Worm (Caenorhabditis elegans): ENCODE measurements around the gene cht-5.
A peak's percentile ranks its signal among the peaks of the same experiment; 100 is the strongest.

The cht-5 gene

DNA sequence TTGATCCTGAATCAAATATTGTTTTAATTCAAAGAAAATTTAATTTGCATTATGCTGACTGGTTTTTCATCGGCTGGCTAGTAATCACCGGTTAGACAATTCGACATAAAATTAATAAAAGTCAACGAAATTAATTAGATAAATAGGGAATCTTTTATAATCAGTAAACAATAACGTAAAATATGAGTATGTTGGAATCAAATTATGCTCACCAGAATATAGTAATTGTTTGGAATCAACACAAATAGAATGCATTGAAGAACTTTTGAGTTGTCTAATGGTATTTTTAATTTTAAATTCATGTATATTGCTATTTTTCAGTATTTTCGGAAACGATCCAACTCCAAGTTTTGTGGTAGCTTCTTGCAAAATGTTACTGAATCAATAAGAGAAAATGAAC, 9.0 kb upstream of the cht-5 start, which contains the start of gene C08B6.2:
Gene C08B6.2 (plus strand): TSS at position 301 of the 400 bp plus-strand sequence.
- TF ChIP-seq aly-2 (tag; optimal IDR thresholded peaks at IDR 0.05): no peak
- no peak for TF ChIP-seq jun-1 (tag; optimal IDR thresholded peaks at IDR 0.05)
- no peak for TF ChIP-seq fkh-10 (GFP tag; optimal IDR thresholded peaks at IDR 0.05)
- TF ChIP-seq nhr-23 (tag; optimal IDR thresholded peaks at IDR 0.05): no peak
- TF ChIP-seq ceh-16 (tag; optimal IDR thresholded peaks at IDR 0.05): no peak
- no peak for TF ChIP-seq daf-12 (tag; optimal IDR thresholded peaks at IDR 0.05)
- no peak for TF ChIP-seq lin-15B (tag; optimal IDR thresholded peaks at IDR 0.05)
- TF ChIP-seq zag-1 (tag; optimal IDR thresholded peaks at IDR 0.05): no peak
- TF ChIP-seq skn-1 (tag; optimal IDR thresholded peaks at IDR 0.05): no peak
- TF ChIP-seq hmg-11 (tag; optimal IDR thresholded peaks at IDR 0.05): no peak
- no peak for TF ChIP-seq elt-3 (tag; optimal IDR thresholded peaks at IDR 0.05)
- TF ChIP-seq unc-62 (GFP tag; optimal IDR thresholded peaks at IDR 0.05): no peak
- TF ChIP-seq sea-2 (GFP tag; optimal IDR thresholded peaks at IDR 0.05): no peak
- no peak for TF ChIP-seq nhr-28 (tag; optimal IDR thresholded peaks at IDR 0.05)
- no peak for TF ChIP-seq nhr-12 (tag; optimal IDR thresholded peaks at IDR 0.05)
- no peak for TF ChIP-seq lin-39 (tag; optimal IDR thresholded peaks at IDR 0.05)
- TF ChIP-seq unc-39 (tag; optimal IDR thresholded peaks at IDR 0.05): no peak
- no peak for TF ChIP-seq lsy-12 (tag; optimal IDR thresholded peaks at IDR 0.05)

DNA sequence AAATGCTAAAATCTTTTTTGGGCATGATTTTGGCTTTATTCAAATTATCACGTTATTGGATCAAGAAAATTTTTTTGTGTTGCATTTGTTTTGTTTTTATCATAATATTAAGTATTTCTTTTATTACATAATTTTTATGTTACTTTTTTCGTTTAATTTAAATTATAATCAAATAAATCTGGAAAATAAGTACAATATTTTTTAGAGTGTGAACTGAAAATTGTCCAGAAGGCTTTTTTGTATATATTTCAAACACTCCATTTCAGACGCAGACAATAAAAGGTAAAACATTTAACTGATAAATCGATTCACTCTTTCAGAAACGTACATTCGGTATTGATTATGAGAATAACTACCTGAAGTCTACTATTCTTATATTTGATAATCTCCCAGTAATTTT, 7.1 kb upstream of the cht-5 start, which contains the start of gene C08B6.11:
Gene C08B6.11 (plus strand): TSS at position 301 of the 400 bp plus-strand sequence.
- TF ChIP-seq ceh-28 (tag; optimal IDR thresholded peaks at IDR 0.05) (no peak), aly-2 (tag; optimal IDR thresholded peaks at IDR 0.05) (no peak)

DNA sequence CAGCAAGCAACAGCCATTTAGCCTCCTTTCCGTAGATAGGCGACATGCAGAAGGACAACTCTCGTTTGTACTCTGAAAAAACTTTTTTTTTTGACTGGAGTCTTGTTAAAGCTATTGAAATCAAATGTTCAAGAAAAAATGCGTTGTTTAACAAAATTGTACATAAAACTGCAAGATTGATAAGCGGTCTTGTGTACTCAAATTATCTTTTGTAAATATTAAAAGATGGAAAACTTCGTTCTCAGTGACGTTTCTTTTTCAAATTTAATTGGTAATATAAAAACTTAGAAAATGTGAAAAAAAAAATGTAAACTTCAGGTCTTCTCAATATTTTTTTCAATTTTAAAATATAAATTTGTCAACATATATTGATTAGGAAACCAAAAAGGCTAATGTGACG, 3.3 kb upstream of the cht-5 start:
- TF ChIP-seq mml-1 (tag; optimal IDR thresholded peaks at IDR 0.05) (no peak), pha-4 (tag; optimal IDR thresholded peaks at IDR 0.05) (peak; percentile 63), nhr-28 (tag; optimal IDR thresholded peaks at IDR 0.05) (no peak), elt-2 (tag; optimal IDR thresholded peaks at IDR 0.05) (peak; percentile 42), nhr-23 (tag; optimal IDR thresholded peaks at IDR 0.05) (no peak), pqm-1 (tag; optimal IDR thresholded peaks at IDR 0.05) (peak; percentile 5), elt-1 (tag; optimal IDR thresholded peaks at IDR 0.05) (no peak), ztf-4 (tag; optimal IDR thresholded peaks at IDR 0.05) (no peak)

DNA sequence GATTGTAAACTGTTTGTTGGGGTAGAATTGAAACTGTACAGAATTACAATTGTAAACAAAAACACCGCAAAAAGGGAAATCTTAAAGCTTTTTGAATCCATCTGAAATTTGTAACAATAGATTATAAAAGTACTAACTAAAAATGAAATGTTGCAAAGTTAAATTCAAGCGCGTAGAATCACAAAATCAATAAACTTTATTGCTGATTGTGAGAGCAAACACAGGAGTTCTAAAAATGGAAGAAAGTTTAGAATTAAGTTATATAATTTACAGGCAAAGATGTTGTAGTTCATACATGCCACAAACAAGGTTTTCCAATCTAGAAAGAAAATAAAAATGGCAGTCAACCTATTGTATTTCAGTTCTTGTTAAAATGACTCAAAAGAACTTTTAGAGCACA, 2.2 kb upstream of the cht-5 start, which contains the start of gene C08B6.3:
Gene C08B6.3 (minus strand): TSS at position 101 of the 400 bp plus-strand sequence.
- TF ChIP-seq fos-1 (tag; optimal IDR thresholded peaks at IDR 0.05): no peak
- no peak for TF ChIP-seq lin-15B (tag; optimal IDR thresholded peaks at IDR 0.05)
- no peak for TF ChIP-seq elt-1 (tag; optimal IDR thresholded peaks at IDR 0.05)
- TF ChIP-seq ceh-28 (tag; optimal IDR thresholded peaks at IDR 0.05): no peak
- no peak for TF ChIP-seq skn-1 (tag; optimal IDR thresholded peaks at IDR 0.05)
- no peak for TF ChIP-seq ceh-9 (tag; optimal IDR thresholded peaks at IDR 0.05)
- no peak for TF ChIP-seq nhr-237 (tag; optimal IDR thresholded peaks at IDR 0.05)
- TF ChIP-seq fkh-2 (tag; optimal IDR thresholded peaks at IDR 0.05): no peak
- no peak for TF ChIP-seq ztf-11 (tag; optimal IDR thresholded peaks at IDR 0.05)
- no peak for TF ChIP-seq ztf-4 (tag; optimal IDR thresholded peaks at IDR 0.05)
- TF ChIP-seq hmg-11 (tag; optimal IDR thresholded peaks at IDR 0.05): no peak
- TF ChIP-seq mml-1 (tag; optimal IDR thresholded peaks at IDR 0.05): no peak
- no peak for TF ChIP-seq pqm-1 (tag; optimal IDR thresholded peaks at IDR 0.05)
- TF ChIP-seq R02D3.7 (tag; optimal IDR thresholded peaks at IDR 0.05): no peak
- no peak for TF ChIP-seq jun-1 (tag; optimal IDR thresholded peaks at IDR 0.05)

DNA sequence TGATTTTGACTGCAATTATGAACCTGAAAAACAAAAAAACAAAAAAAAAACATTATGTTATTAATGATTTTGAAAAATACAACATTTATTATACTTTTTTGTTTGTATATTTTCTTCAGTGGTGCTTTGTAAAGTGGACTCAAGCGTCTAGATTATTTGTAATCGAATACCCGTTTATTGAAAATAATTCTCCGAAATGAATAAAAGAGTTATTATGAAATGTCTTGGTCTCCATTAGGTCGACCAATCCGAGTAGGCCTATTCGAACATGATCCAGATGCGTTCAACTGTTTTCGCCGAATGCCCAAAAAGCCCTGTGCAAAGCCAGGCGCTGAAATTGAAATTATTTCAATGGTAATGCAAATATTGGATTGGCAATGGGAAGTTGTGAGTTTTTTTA, 3.0 kb downstream of the cht-5 start, which contains the start of gene C08B6.5:
Gene C08B6.5 (plus strand): TSS at position 301 of the 400 bp plus-strand sequence.
- TF ChIP-seq elt-2 (tag; optimal IDR thresholded peaks at IDR 0.05) (no peak), elt-1 (tag; optimal IDR thresholded peaks at IDR 0.05) (no peak), egl-5 (tag; optimal IDR thresholded peaks at IDR 0.05) (no peak), daf-12 (tag; optimal IDR thresholded peaks at IDR 0.05) (no peak), pqm-1 (tag; optimal IDR thresholded peaks at IDR 0.05) (no peak), nhr-237 (tag; optimal IDR thresholded peaks at IDR 0.05) (no peak), unc-39 (tag; optimal IDR thresholded peaks at IDR 0.05) (no peak), jun-1 (tag; optimal IDR thresholded peaks at IDR 0.05) (no peak), skn-1 (tag; optimal IDR thresholded peaks at IDR 0.05) (no peak), nhr-28 (tag; optimal IDR thresholded peaks at IDR 0.05) (no peak), ztf-4 (tag; optimal IDR thresholded peaks at IDR 0.05) (no peak), nhr-76 (tag; optimal IDR thresholded peaks at IDR 0.05) (no peak), nhr-12 (tag; optimal IDR thresholded peaks at IDR 0.05) (no peak), lin-15B (tag; optimal IDR thresholded peaks at IDR 0.05) (no peak), fkh-2 (tag; optimal IDR thresholded peaks at IDR 0.05) (no peak), ZK546.5 (tag; optimal IDR thresholded peaks at IDR 0.05) (no peak), ceh-82 (tag; optimal IDR thresholded peaks at IDR 0.05) (no peak), ztf-11 (tag; optimal IDR thresholded peaks at IDR 0.05) (no peak), fos-1 (tag; optimal IDR thresholded peaks at IDR 0.05) (no peak)
